Worm (Caenorhabditis elegans) whole organism, L1 larva: ENCODE measurements around the gene kel-3.

Experiments used
- ama-1 ChIP-seq: fragments of 150-350 bp; optimal IDR thresholded peaks from 2 replicates; lab custom pipeline; 2014
- nhr-11 ChIP-seq: fragments of 150-350 bp; optimal IDR thresholded peaks from 2 replicates; lab custom pipeline; 2014; ENCODE audit warnings: missing biosample characterization, missing genetic modification characterization
- unc-86 ChIP-seq: sonication (generic microtip); optimal IDR thresholded peaks from 2 replicates; lab custom pipeline; 2016; ENCODE audit warnings: missing genetic modification characterization, missing compliant biosample characterization
- ztf-11 ChIP-seq, 2 experiments: sonication (generic microtip); optimal IDR thresholded peaks; 2 replicates each; lab custom pipeline; 2016 to 2017; ENCODE audit warnings: missing genetic modification characterization in 2 of 2, missing biosample characterization in 1 of 2, missing compliant biosample characterization in 1 of 2

ce11 chrIII:13510753-13511152, 46.1 kb downstream of the kel-3 start:
- TF ChIP-seq unc-86: no peak
- TF ChIP-seq ztf-11 (tag; optimal IDR thresholded peaks at IDR 0.05; lab: Kevin White, UChicago): no peak
- no peak for TF ChIP-seq ama-1 (lab: Kevin White, UChicago)
- no peak for TF ChIP-seq nhr-11 (tag; lab: Kevin White, UChicago)
